Worm (Caenorhabditis elegans) whole organism, L2 larva: ENCODE data around the gene W02B12.16.

ENCODE experiments used
- F13H6.1 ChIP-seq: sonication (generic microtip); optimal IDR thresholded peaks from 2 replicates; lab custom pipeline; 2016; ENCODE audit warnings: missing genetic modification characterization, missing compliant biosample characterization
- R02D3.7 ChIP-seq: fragments of 150-350 bp; optimal IDR thresholded peaks from 2 replicates; lab custom pipeline; 2014; ENCODE audit warnings: missing biosample characterization, missing genetic modification characterization
- ama-1 ChIP-seq: fragments of 150-350 bp; optimal IDR thresholded peaks from 2 replicates; lab custom pipeline; 2018; ENCODE audit warnings: inconsistent platforms
- lin-11 ChIP-seq: fragments of 150-350 bp; sonication (generic microtip); optimal IDR thresholded peaks from 2 replicates; lab custom pipeline; 2014; ENCODE audit warnings: missing biosample characterization, missing genetic modification characterization, inconsistent platforms, mixed read lengths
- nhr-23 ChIP-seq: fragments of 150-350 bp; optimal IDR thresholded peaks from 2 replicates; lab custom pipeline; 2014; ENCODE audit warnings: missing biosample characterization, missing genetic modification reagents, missing genetic modification characterization
- sma-3 ChIP-seq: sonication (generic microtip); optimal IDR thresholded peaks from 2 replicates; lab custom pipeline; 2016; ENCODE audit warnings: missing genetic modification reagents, missing genetic modification characterization, missing compliant biosample characterization
- snpc-4 ChIP-seq: fragments of 150-350 bp; optimal IDR thresholded peaks from 2 replicates; lab custom pipeline; 2014; ENCODE audit warnings: missing biosample characterization, missing genetic modification characterization
- unc-62 ChIP-seq: fragments of 150-350 bp; optimal IDR thresholded peaks from 2 replicates; lab custom pipeline; 2014; ENCODE audit warnings: missing biosample characterization, missing genetic modification reagents, missing genetic modification characterization

- TF ChIP-seq unc-62 (GFP tag; lab: Kevin White, UChicago) (no peak), ama-1 (no peak), nhr-23 (tag; lab: Kevin White, UChicago) (no peak), sma-3 (GFP tag; lab: Kevin White, UChicago) (no peak), lin-11 (tag; lab: Kevin White, UChicago) (no peak), F13H6.1 (tag; lab: Kevin White, UChicago) (no peak), R02D3.7 (tag; lab: Kevin White, UChicago) (no peak), snpc-4 (tag; lab: Kevin White, UChicago) (no peak)
Observed at ce11 chrII:11510373-11510772, 34.1 kb upstream of the W02B12.16 start, which contains the start of gene npr-41.
